Worm (Caenorhabditis elegans): Measurements from ENCODE around the gene F56D6.19.

DNA sequence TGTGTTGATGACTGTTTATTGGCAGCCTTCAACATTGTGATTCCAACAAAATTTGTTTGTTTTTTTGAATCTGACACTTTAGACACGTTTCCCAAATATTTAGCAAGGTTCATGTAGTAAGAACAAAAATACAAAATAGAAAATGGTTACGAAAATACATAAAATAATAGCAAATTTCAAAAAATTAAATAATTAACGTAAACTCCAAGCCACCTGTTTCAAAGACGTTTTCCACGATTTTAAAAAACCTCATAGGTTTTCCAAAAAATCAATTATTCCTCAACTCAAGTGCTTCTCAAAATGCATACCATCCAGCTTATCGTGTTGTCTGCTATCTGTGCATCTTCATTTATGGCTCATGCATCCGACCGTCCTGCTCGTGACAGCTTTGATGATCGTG is 2.8 kb downstream of the F56D6.19 start, which contains the start of gene F56D6.14:
- TF ChIP-seq him-1 (tag; optimal IDR thresholded peaks at IDR 0.05) (no peak), W03F9.2 (tag; optimal IDR thresholded peaks at IDR 0.05) (no peak), dao-5 (tag; optimal IDR thresholded peaks at IDR 0.05) (no peak)
